Fruit fly (Drosophila melanogaster): ENCODE measurements around the gene CG7227.

DNA sequence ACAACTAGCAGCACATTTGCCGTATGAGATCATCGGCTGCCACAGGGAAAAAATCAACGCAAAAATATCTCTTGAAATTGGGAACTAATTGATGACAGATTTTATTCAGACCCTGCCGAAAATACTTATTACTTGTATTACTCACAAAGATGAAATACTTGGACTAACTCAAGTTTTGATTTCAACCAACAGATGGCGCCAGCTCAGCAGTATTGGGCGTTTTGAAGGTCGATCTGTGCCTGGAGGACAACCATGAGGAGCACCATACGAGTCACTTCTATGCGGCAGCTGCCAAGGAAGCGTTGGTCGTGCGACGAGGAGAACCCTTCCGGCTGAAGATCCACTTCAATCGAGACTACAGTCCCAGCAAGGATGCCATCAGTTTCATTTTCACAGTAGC, 26.4 kb upstream of the CG7227 start:
- TF ChIP-seq D1 (tag; optimal IDR thresholded peaks at IDR 0.05) = no peak
- TF ChIP-seq CG34367 (tag; optimal IDR thresholded peaks at IDR 0.05) = no peak
- no peak for TF ChIP-seq fd96Ca (GFP tag; IDR thresholded peaks at IDR 0.05)
- TF ChIP-seq Ets98B (GFP tag; IDR thresholded peaks at IDR 0.05) = no peak
- no peak for TF ChIP-seq EcR (GFP tag; optimal IDR thresholded peaks at IDR 0.05)
- TF ChIP-seq Pif1B (GFP tag; optimal IDR thresholded peaks at IDR 0.05) = no peak
- TF ChIP-seq CG8159 (tag; optimal IDR thresholded peaks at IDR 0.05) = no peak
- no peak for TF ChIP-seq CG13204 (GFP tag; optimal IDR thresholded peaks at IDR 0.05)

Data from whole organism, pupa.